Worm (Caenorhabditis elegans) whole organism, late embryonic: ENCODE results near the gene Y73B6BL.31.

ENCODE experiments used
- F13H6.1 ChIP-seq: sonication (generic microtip); optimal IDR thresholded peaks from 2 replicates; lab custom pipeline; 2016; ENCODE audit warnings: missing genetic modification characterization, missing compliant biosample characterization
- K02D7.2 ChIP-seq: sonication (generic microtip); optimal IDR thresholded peaks from 2 replicates; lab custom pipeline; 2017; ENCODE audit warnings: mild to moderate bottlenecking, missing genetic modification characterization, missing compliant biosample characterization
- K09A11.1 ChIP-seq: sonication (generic microtip); optimal IDR thresholded peaks from 2 replicates; lab custom pipeline; 2017; ENCODE audit warnings: antibody characterized with exemption, mild to moderate bottlenecking, missing genetic modification characterization, missing compliant biosample characterization; ENCODE audit not compliant: insufficient read depth
- ceh-18 ChIP-seq: sonication (generic microtip); optimal IDR thresholded peaks from 2 replicates; lab custom pipeline; 2016; ENCODE audit warnings: missing genetic modification characterization, missing compliant biosample characterization
- ceh-19 ChIP-seq: fragments of 200-800 bp; sonication (Bioruptor generic); optimal IDR thresholded peaks from 2 replicates; lab custom pipeline; 2018; ENCODE audit warnings: mild to moderate bottlenecking, missing genetic modification characterization, missing compliant biosample characterization
- ceh-24 ChIP-seq: sonication (generic microtip); optimal IDR thresholded peaks from 2 replicates; lab custom pipeline; 2016; ENCODE audit warnings: mild to moderate bottlenecking, missing genetic modification characterization, missing compliant biosample characterization
- ceh-31 ChIP-seq: sonication (generic microtip); optimal IDR thresholded peaks from 2 replicates; lab custom pipeline; 2016; ENCODE audit warnings: missing genetic modification characterization, missing compliant biosample characterization
- ceh-34 ChIP-seq: sonication (generic microtip); optimal IDR thresholded peaks from 2 replicates; lab custom pipeline; 2016; ENCODE audit warnings: mild to moderate bottlenecking, missing genetic modification characterization, missing compliant biosample characterization
- ceh-45 ChIP-seq: fragments of 200-800 bp; sonication (Bioruptor generic); IDR thresholded peaks from 2 replicates; pipeline ENCODE4 v1.3.6; 2022; ENCODE audit warnings: missing genetic modification reagents, missing genetic modification characterization, missing compliant biosample characterization
- ceh-48 ChIP-seq: sonication (generic microtip); optimal IDR thresholded peaks from 2 replicates; lab custom pipeline; 2016; ENCODE audit warnings: missing genetic modification characterization, inconsistent platforms, missing compliant biosample characterization
- ceh-6 ChIP-seq: fragments of 200-800 bp; sonication (Bioruptor generic); optimal IDR thresholded peaks from 2 replicates; lab custom pipeline; 2018; ENCODE audit warnings: mild to moderate bottlenecking, missing genetic modification characterization, missing compliant biosample characterization
- ceh-9 ChIP-seq: sonication (generic microtip); optimal IDR thresholded peaks from 2 replicates; lab custom pipeline; 2016; ENCODE audit warnings: mild to moderate bottlenecking, missing genetic modification characterization, inconsistent platforms, missing compliant biosample characterization
- che-1 ChIP-seq: sonication (generic microtip); optimal IDR thresholded peaks from 2 replicates; lab custom pipeline; 2016; ENCODE audit warnings: mild to moderate bottlenecking, missing genetic modification characterization, missing compliant biosample characterization
- elt-2 ChIP-seq: sonication (generic microtip); optimal IDR thresholded peaks from 2 replicates; lab custom pipeline; 2016; ENCODE audit warnings: missing genetic modification reagents, missing genetic modification characterization, missing compliant biosample characterization
- ets-4 ChIP-seq: sonication (generic microtip); optimal IDR thresholded peaks from 2 replicates; lab custom pipeline; 2016; ENCODE audit warnings: missing genetic modification characterization, missing compliant biosample characterization
- eyg-1 ChIP-seq: sonication (generic microtip); optimal IDR thresholded peaks from 2 replicates; lab custom pipeline; 2016; ENCODE audit warnings: missing genotype, missing genetic modification characterization, missing compliant biosample characterization
- fkh-6 ChIP-seq: sonication (generic microtip); optimal IDR thresholded peaks from 2 replicates; lab custom pipeline; 2016; ENCODE audit warnings: missing genetic modification characterization, missing compliant biosample characterization
- gmeb-2 ChIP-seq: sonication (generic microtip); optimal IDR thresholded peaks from 2 replicates; lab custom pipeline; 2016; ENCODE audit warnings: missing genetic modification characterization, inconsistent platforms, missing compliant biosample characterization
- hlh-13 ChIP-seq: fragments of 200-800 bp; sonication (Bioruptor generic); optimal IDR thresholded peaks from 2 replicates; lab custom pipeline; 2018; ENCODE audit warnings: mild to moderate bottlenecking, missing genetic modification characterization, missing compliant biosample characterization
- hlh-15 ChIP-seq: sonication (generic microtip); optimal IDR thresholded peaks from 2 replicates; lab custom pipeline; 2016; ENCODE audit warnings: missing genetic modification characterization, missing compliant biosample characterization
- hlh-6 ChIP-seq: sonication (generic microtip); optimal IDR thresholded peaks from 2 replicates; lab custom pipeline; 2016; ENCODE audit warnings: missing genotype, missing genetic modification characterization, missing compliant biosample characterization
- hlh-8 ChIP-seq: sonication (generic microtip); optimal IDR thresholded peaks from 2 replicates; lab custom pipeline; 2016; ENCODE audit warnings: missing genotype, missing genetic modification characterization, missing compliant biosample characterization
- madf-2 ChIP-seq: sonication (generic microtip); optimal IDR thresholded peaks from 2 replicates; lab custom pipeline; 2017; ENCODE audit warnings: missing genetic modification characterization, missing compliant biosample characterization
- nfya-1 ChIP-seq: sonication (generic microtip); optimal IDR thresholded peaks from 2 replicates; lab custom pipeline; 2017; ENCODE audit warnings: missing genetic modification characterization, mild to moderate bottlenecking, missing compliant biosample characterization, antibody characterized with exemption, moderate library complexity
- npax-4 ChIP-seq: sonication (generic microtip); optimal IDR thresholded peaks from 2 replicates; lab custom pipeline; 2016; ENCODE audit warnings: missing genetic modification characterization, missing compliant biosample characterization
- odd-2 ChIP-seq: sonication (generic microtip); optimal IDR thresholded peaks from 2 replicates; lab custom pipeline; 2017; ENCODE audit warnings: antibody characterized with exemption, mild to moderate bottlenecking, missing genetic modification characterization, missing compliant biosample characterization
- pag-3 ChIP-seq: sonication (generic microtip); optimal IDR thresholded peaks from 2 replicates; lab custom pipeline; 2016; ENCODE audit warnings: missing compliant biosample characterization, missing genetic modification characterization, borderline replicate concordance
- ref-2 ChIP-seq: sonication (generic microtip); optimal IDR thresholded peaks from 2 replicates; lab custom pipeline; 2016; ENCODE audit warnings: missing genetic modification characterization, missing compliant biosample characterization
- rnt-1 ChIP-seq: sonication (generic microtip); optimal IDR thresholded peaks from 2 replicates; lab custom pipeline; 2016; ENCODE audit warnings: missing genetic modification characterization, missing compliant biosample characterization
- sdc-2 ChIP-seq: sonication (generic microtip); optimal IDR thresholded peaks from 2 replicates; lab custom pipeline; 2016; ENCODE audit warnings: missing genotype, missing genetic modification characterization, missing compliant biosample characterization
- sox-4 ChIP-seq: sonication (generic microtip); optimal IDR thresholded peaks from 2 replicates; lab custom pipeline; 2017; ENCODE audit warnings: mild to moderate bottlenecking, missing genetic modification characterization, inconsistent platforms, missing compliant biosample characterization
- tbx-7 ChIP-seq: sonication (generic microtip); optimal IDR thresholded peaks from 2 replicates; lab custom pipeline; 2016; ENCODE audit warnings: missing genotype, missing genetic modification characterization, missing compliant biosample characterization
- ttx-3 ChIP-seq: sonication (generic microtip); optimal IDR thresholded peaks from 2 replicates; lab custom pipeline; 2016; ENCODE audit warnings: missing genetic modification reagents, missing genetic modification characterization, missing compliant biosample characterization
- unc-3 ChIP-seq, 2 experiments: fragments of 200-800 bp in 1 of 2; sonication (Bioruptor generic) in 1 of 2; sonication (generic microtip) in 1 of 2; conservative IDR thresholded peaks in 1 of 2; optimal IDR thresholded peaks in 1 of 2; 2 replicates each; pipeline versions ENCODE4 v1.3.6 to Lab custom; 2016 to 2022; ENCODE audit warnings: missing compliant biosample characterization in 2 of 2, missing genetic modification characterization in 2 of 2, missing genetic modification reagents in 1 of 2
- unc-42 ChIP-seq: sonication (generic microtip); optimal IDR thresholded peaks from 2 replicates; lab custom pipeline; 2016; ENCODE audit warnings: missing genotype, missing genetic modification characterization, missing compliant biosample characterization
- unc-55 ChIP-seq: sonication (generic microtip); optimal IDR thresholded peaks from 2 replicates; lab custom pipeline; 2017; ENCODE audit warnings: missing biosample characterization, missing genetic modification reagents, missing genetic modification characterization
- unc-86 ChIP-seq: sonication (generic microtip); optimal IDR thresholded peaks from 2 replicates; lab custom pipeline; 2016; ENCODE audit warnings: missing genetic modification characterization, missing compliant biosample characterization
- ztf-16 ChIP-seq: sonication (generic microtip); optimal IDR thresholded peaks from 2 replicates; lab custom pipeline; 2017; ENCODE audit warnings: missing genetic modification characterization, missing compliant biosample characterization

The Y73B6BL.31 gene

DNA sequence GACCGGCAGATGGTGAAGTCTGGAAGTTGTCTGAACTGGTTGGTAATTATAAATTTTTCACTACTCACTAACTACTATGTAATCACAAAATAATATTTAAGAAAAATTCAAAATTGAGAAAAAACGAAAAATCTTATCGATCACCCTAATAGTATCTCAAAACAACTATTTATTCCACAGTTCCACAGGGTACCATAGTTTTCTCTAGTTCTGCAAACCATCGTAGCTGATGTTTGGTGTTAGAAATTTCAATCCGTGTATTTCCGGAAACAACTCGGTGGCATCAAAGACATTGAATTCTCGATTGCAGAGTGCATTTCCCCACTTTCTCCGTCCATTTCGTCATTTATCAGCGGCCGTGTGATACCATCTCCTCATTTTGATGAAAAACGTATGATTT is at the start of gene Y73B6BL.31:
Gene Y73B6BL.31, plus strand, starts transcription at position 301 of the 400 bp plus-strand sequence.
- no peak for TF ChIP-seq ceh-31 (tag; lab: Kevin White, UChicago)
- no peak for TF ChIP-seq gmeb-2 (tag; lab: Kevin White, UChicago)
- no peak for TF ChIP-seq eyg-1 (tag; lab: Kevin White, UChicago)
- no peak for TF ChIP-seq ztf-16 (tag; lab: Kevin White, UChicago)
- no peak for TF ChIP-seq odd-2
- no peak for TF ChIP-seq ceh-19 (GFP tag; lab: Kevin White, UChicago)

DNA sequence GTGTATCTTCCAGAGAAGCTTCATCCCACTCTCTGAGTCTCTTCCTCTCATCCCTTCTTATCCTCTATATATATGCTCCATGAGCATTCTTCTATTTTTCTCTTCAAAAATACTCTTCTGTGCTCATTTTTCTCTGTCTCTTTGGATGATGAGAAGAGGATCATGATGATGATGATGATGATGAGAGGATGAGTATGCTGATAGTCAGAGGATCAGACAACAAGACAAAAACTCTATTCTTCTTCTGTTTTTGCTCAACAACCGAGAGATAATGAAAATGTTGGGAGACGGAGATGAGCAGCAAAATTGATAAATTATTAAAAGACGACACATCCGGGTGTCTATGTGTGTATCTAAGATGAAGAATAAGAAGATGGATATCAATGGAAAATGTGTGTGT is 48.4 kb upstream of the Y73B6BL.31 start:
- TF ChIP-seq ceh-48 (tag; lab: Kevin White, UChicago) (no peak), pag-3 (tag; lab: Kevin White, UChicago) (no peak), sox-4 (tag; lab: Kevin White, UChicago) (no peak), nfya-1 (peak; percentile 27), ceh-34 (tag; lab: Kevin White, UChicago) (no peak), ttx-3 (tag; lab: Kevin White, UChicago) (no peak), ceh-18 (tag; lab: Kevin White, UChicago) (peak; percentile 82), hlh-8 (no peak), unc-55 (peak; percentile 62), ref-2 (no peak), unc-3 (GFP tag; conservative IDR thresholded peaks at IDR 0.05; lab: Robert Waterston, UW) (no peak), unc-3 (tag; optimal IDR thresholded peaks at IDR 0.05; lab: Kevin White, UChicago) (no peak), npax-4 (tag; lab: Kevin White, UChicago) (no peak), F13H6.1 (tag; lab: Kevin White, UChicago) (no peak), unc-86 (tag; lab: Kevin White, UChicago) (no peak), madf-2 (tag; lab: Kevin White, UChicago) (no peak)

- TF ChIP-seq elt-2: no peak
- TF ChIP-seq che-1 (tag; lab: Kevin White, UChicago): no peak
- no peak for TF ChIP-seq ztf-16 (tag; lab: Kevin White, UChicago)
- no peak for TF ChIP-seq odd-2
- no peak for TF ChIP-seq ceh-45 (GFP tag; lab: Robert Waterston, UW)
- no peak for TF ChIP-seq sdc-2 (tag; lab: Kevin White, UChicago)
- no peak for TF ChIP-seq hlh-13 (GFP tag; lab: Kevin White, UChicago)
- TF ChIP-seq K09A11.1 (tag; lab: Kevin White, UChicago): no peak
- no peak for TF ChIP-seq K02D7.2 (tag; lab: Kevin White, UChicago)
- TF ChIP-seq pag-3 (tag; lab: Kevin White, UChicago): no peak
- TF ChIP-seq tbx-7: no peak
- TF ChIP-seq hlh-6 (tag; lab: Kevin White, UChicago): no peak
- no peak for TF ChIP-seq rnt-1 (tag; lab: Kevin White, UChicago)
- TF ChIP-seq ceh-9 (tag; lab: Kevin White, UChicago): no peak
- TF ChIP-seq, all 69 proteins: peak for 0
Measured at ce11 chrIV:6395190-6395589, 46.5 kb upstream of the Y73B6BL.31 start.

DNA sequence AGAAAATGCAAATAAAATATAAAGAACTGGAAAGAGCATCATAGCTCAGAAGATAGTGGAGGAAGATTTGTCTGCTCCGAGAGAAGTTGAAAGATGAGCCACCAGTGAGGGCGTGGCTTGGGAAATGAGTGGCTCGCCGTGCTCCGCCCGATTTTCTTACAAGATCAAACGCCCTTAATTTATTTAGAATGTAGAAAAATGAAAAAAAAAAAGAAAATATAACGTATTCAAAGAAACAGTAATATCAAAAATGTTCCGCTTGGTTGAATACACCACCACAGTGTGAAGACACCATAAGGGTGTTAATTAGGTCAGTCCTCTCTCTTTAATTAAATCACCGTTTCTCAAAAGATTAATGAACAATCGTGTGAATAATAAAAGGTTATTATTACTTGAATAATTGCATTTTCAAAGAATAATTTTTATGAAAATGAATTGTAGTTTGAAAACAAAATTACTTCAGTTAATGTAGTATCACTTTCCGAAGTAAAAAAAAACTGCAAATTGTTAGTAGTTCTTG is 39.3 kb upstream of the Y73B6BL.31 start, which contains the start of gene sfrp-1:
Gene sfrp-1, minus strand, starts transcription at position 51 of the 520 bp plus-strand sequence.
- TF ChIP-seq fkh-6 (no peak), unc-42 (tag; lab: Kevin White, UChicago) (peak; percentile 55)

ce11 chrIV:6403399-6403798 is 38.3 kb upstream of the Y73B6BL.31 start:
- TF ChIP-seq ets-4 (tag; lab: Kevin White, UChicago) (no peak), ceh-31 (tag; lab: Kevin White, UChicago) (no peak), ceh-24 (tag; lab: Kevin White, UChicago) (no peak), ttx-3 (tag; lab: Kevin White, UChicago) (no peak), unc-42 (tag; lab: Kevin White, UChicago) (no peak), eyg-1 (tag; lab: Kevin White, UChicago) (no peak), ceh-6 (GFP tag; lab: Kevin White, UChicago) (no peak), hlh-15 (no peak)
- TF ChIP-seq, all 69 proteins: peak for 0
